Worm (Caenorhabditis elegans) whole organism, L4 larva: ENCODE data around the gene W07G1.1.

Experiments
- pqm-1 ChIP-seq: sonication (generic microtip); optimal IDR thresholded peaks from 2 replicates; lab custom pipeline; 2017; ENCODE audit warnings: missing biosample characterization, missing genetic modification characterization
- ztf-11 ChIP-seq: fragments of 150-350 bp; optimal IDR thresholded peaks from 2 replicates; lab custom pipeline; 2014; ENCODE audit warnings: missing biosample characterization, missing genetic modification characterization

DNA sequence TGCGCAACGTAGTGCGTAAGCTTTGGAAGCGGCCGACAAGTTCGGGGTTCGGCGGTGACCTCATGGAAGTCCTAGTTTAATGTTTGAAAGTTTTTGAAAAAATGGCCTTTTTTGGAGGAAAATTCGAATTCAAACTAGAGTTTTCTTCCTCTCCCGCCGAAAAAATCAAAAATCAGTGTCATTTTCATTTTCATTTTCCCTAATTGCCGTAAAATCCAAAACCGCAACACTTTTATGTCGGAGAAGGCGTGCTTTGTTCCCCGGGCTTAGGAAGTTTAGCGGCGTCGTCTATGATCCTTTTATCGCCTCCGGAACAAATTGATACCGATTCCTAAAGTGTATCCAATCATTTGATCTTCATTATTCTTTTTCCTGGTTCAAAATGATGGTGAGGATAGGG lies 14.5 kb downstream of the W07G1.1 start, which contains the start of gene mltn-5:
- TF ChIP-seq pqm-1 (tag; lab: Kevin White, UChicago) (no peak), ztf-11 (tag; lab: Kevin White, UChicago) (no peak)
